Fruit fly (Drosophila melanogaster) whole organism, embryonic: ENCODE results near the gene Gs2.

Experiments
- Antp ChIP-seq: fragments of 200-800 bp; sonication (Bioruptor generic); optimal IDR thresholded peaks from 3 replicates; lab custom pipeline; 2016; ENCODE audit warnings: missing biosample characterization, missing genetic modification characterization
- B-H2 ChIP-seq: fragments of 200-800 bp; sonication (Bioruptor generic); optimal IDR thresholded peaks from 2 replicates; lab custom pipeline; 2018; ENCODE audit warnings: missing biosample characterization, mild to moderate bottlenecking, missing genetic modification characterization
- CG11504 ChIP-seq: fragments of 200-800 bp; sonication (Bioruptor generic); optimal IDR thresholded peaks from 3 replicates; lab custom pipeline; 2019; ENCODE audit warnings: missing biosample characterization, mild to moderate bottlenecking, missing genetic modification characterization, moderate library complexity
- CG15011 ChIP-seq: fragments of 200-800 bp; sonication (Bioruptor generic); optimal IDR thresholded peaks from 3 replicates; lab custom pipeline; 2018; ENCODE audit warnings: missing biosample characterization, mild to moderate bottlenecking, missing genetic modification characterization
- CG15514 ChIP-seq: fragments of 200-800 bp; sonication (Bioruptor generic); optimal IDR thresholded peaks from 3 replicates; lab custom pipeline; 2017; ENCODE audit warnings: missing biosample characterization, missing genetic modification characterization, mild to moderate bottlenecking, moderate library complexity, missing genetic modification reagents
- CG17186 ChIP-seq: fragments of 200-800 bp; sonication (Bioruptor generic); optimal IDR thresholded peaks from 3 replicates; lab custom pipeline; 2017; ENCODE audit warnings: missing biosample characterization, missing genetic modification reagents, missing genetic modification characterization
- CG17568 ChIP-seq: fragments of 200-800 bp; sonication (Bioruptor generic); optimal IDR thresholded peaks from 2 replicates; lab custom pipeline; 2018; ENCODE audit warnings: missing biosample characterization, mild to moderate bottlenecking, missing genetic modification characterization, moderate library complexity
- CG17912 ChIP-seq: fragments of 200-800 bp; sonication (Bioruptor generic); optimal IDR thresholded peaks from 2 replicates; lab custom pipeline; 2018; ENCODE audit warnings: missing biosample characterization, mild to moderate bottlenecking, missing genetic modification characterization
- CG34376 ChIP-seq: fragments of 200-800 bp; sonication (Bioruptor generic); optimal IDR thresholded peaks from 2 replicates; lab custom pipeline; 2018; ENCODE audit warnings: missing biosample characterization, mild to moderate bottlenecking, missing genetic modification characterization
- CG3726 ChIP-seq: fragments of 200-800 bp; sonication (Bioruptor generic); IDR thresholded peaks from 3 replicates; pipeline ENCODE4, ENCODE4 v1.3.6; 2022; ENCODE audit warnings: missing biosample characterization, missing genetic modification characterization
- CG42726 ChIP-seq: fragments of 200-800 bp; sonication (Bioruptor generic); IDR thresholded peaks from 2 replicates; pipeline ENCODE4 v1.3.6; 2022; ENCODE audit warnings: missing biosample characterization, missing genetic modification characterization; ENCODE audit not compliant: partially characterized antibody
- CG6683 ChIP-seq: fragments of 200-800 bp; sonication (Bioruptor generic); optimal IDR thresholded peaks from 2 replicates; lab custom pipeline; 2017; ENCODE audit warnings: missing biosample characterization, mild to moderate bottlenecking, missing genetic modification characterization, missing genetic modification reagents
- CG7357 ChIP-seq: fragments of 200-800 bp; sonication (Bioruptor generic); IDR thresholded peaks from 3 replicates; pipeline ENCODE4 v1.3.6; 2022; ENCODE audit warnings: missing biosample characterization, missing genetic modification characterization
- CG8281 ChIP-seq: fragments of 200-800 bp; sonication (Bioruptor generic); optimal IDR thresholded peaks from 2 replicates; lab custom pipeline; 2018; ENCODE audit warnings: missing biosample characterization, mild to moderate bottlenecking, missing genetic modification characterization, moderate library complexity
- CG8388 ChIP-seq: fragments of 200-800 bp; sonication (Bioruptor generic); optimal IDR thresholded peaks from 2 replicates; lab custom pipeline; 2019; ENCODE audit warnings: missing biosample characterization, mild to moderate bottlenecking, missing genetic modification characterization, moderate library complexity
- CG9876 ChIP-seq: fragments of 200-800 bp; sonication (Bioruptor generic); optimal IDR thresholded peaks from 2 replicates; lab custom pipeline; 2016; ENCODE audit warnings: missing biosample characterization, missing genetic modification characterization
- CHES-1-like ChIP-seq: fragments of 200-800 bp; sonication (Bioruptor generic); optimal IDR thresholded peaks from 2 replicates; lab custom pipeline; 2016; ENCODE audit warnings: missing biosample characterization, missing genetic modification characterization
- Dref ChIP-seq: fragments of 200-800 bp; sonication (Bioruptor generic); IDR thresholded peaks from 2 replicates; pipeline ENCODE4 v1.3.6; 2022; ENCODE audit warnings: missing biosample characterization, missing genetic modification characterization
- Hsf ChIP-seq: fragments of 200-800 bp; sonication (Bioruptor generic); optimal IDR thresholded peaks from 3 replicates; lab custom pipeline; 2016; ENCODE audit warnings: missing biosample characterization, missing genetic modification characterization
- MESR4 ChIP-seq: fragments of 200-800 bp; sonication (Bioruptor generic); optimal IDR thresholded peaks from 2 replicates; lab custom pipeline; 2018; ENCODE audit warnings: missing biosample characterization, mild to moderate bottlenecking, missing genetic modification characterization, moderate library complexity
- Med ChIP-seq: fragments of 200-800 bp; sonication (Bioruptor generic); peaks from one replicate; lab custom pipeline; 2016; ENCODE audit warnings: missing biosample characterization, missing genetic modification characterization, mild to moderate bottlenecking, inconsistent platforms, moderate library complexity
- Rx ChIP-seq: fragments of 200-800 bp; sonication (Bioruptor generic); IDR thresholded peaks from 2 replicates; pipeline ENCODE4 v1.3.6; 2022; ENCODE audit warnings: missing biosample characterization, missing genetic modification characterization
- Taf1 ChIP-seq: fragments of 200-800 bp; sonication (Bioruptor generic); IDR thresholded peaks from 2 replicates; pipeline ENCODE4 v1.3.6; 2022; ENCODE audit warnings: missing biosample characterization, missing genetic modification characterization
- Xrp1 ChIP-seq: fragments of 200-800 bp; sonication (Bioruptor generic); IDR thresholded peaks from 2 replicates; pipeline ENCODE4 v1.3.6; 2022; ENCODE audit warnings: missing biosample characterization, missing genetic modification characterization
- cg ChIP-seq: fragments of 200-800 bp; sonication (Bioruptor generic); optimal IDR thresholded peaks from 3 replicates; lab custom pipeline; 2019; ENCODE audit warnings: missing biosample characterization, mild to moderate bottlenecking, missing genetic modification characterization, moderate library complexity
- chinmo ChIP-seq: fragments of 200-800 bp; sonication (Bioruptor generic); IDR thresholded peaks from 4 replicates; pipeline ENCODE4 v1.3.6; 2022; ENCODE audit warnings: missing biosample characterization, missing genetic modification characterization; ENCODE audit not compliant: partially characterized antibody
- croc ChIP-seq: fragments of 200-800 bp; sonication (Bioruptor generic); conservative IDR thresholded peaks from 3 replicates; pipeline ENCODE4 v1.3.6; 2022; ENCODE audit warnings: missing biosample characterization, missing genetic modification characterization
- dati ChIP-seq: fragments of 200-800 bp; sonication (Bioruptor generic); IDR thresholded peaks from 2 replicates; pipeline ENCODE4 v1.3.6; 2022; ENCODE audit warnings: missing biosample characterization, missing genetic modification characterization
- dmrt99B ChIP-seq: fragments of 200-800 bp; sonication (Bioruptor generic); optimal IDR thresholded peaks from 2 replicates; lab custom pipeline; 2018; ENCODE audit warnings: missing biosample characterization, mild to moderate bottlenecking, missing genetic modification characterization, moderate library complexity
- ewg ChIP-seq: fragments of 200-800 bp; sonication (Bioruptor generic); optimal IDR thresholded peaks from 3 replicates; lab custom pipeline; 2017; ENCODE audit warnings: mild to moderate bottlenecking, missing biosample characterization, missing genetic modification reagents, missing genetic modification characterization
- grau ChIP-seq: fragments of 200-800 bp; optimal IDR thresholded peaks from 3 replicates; lab custom pipeline; 2019; ENCODE audit warnings: missing biosample characterization, mild to moderate bottlenecking, missing genetic modification characterization, moderate library complexity
- gsb ChIP-seq: fragments of 200-800 bp; sonication (Bioruptor generic); IDR thresholded peaks from 2 replicates; pipeline ENCODE4 v1.3.6; 2022; ENCODE audit warnings: missing biosample characterization, missing genetic modification characterization
- hb ChIP-seq: fragments of 200-800 bp; sonication (Bioruptor generic); IDR thresholded peaks from 3 replicates; pipeline ENCODE4 v1.3.6; 2022; ENCODE audit warnings: missing biosample characterization, missing genetic modification characterization; ENCODE audit not compliant: partially characterized antibody
- hth ChIP-seq: fragments of >200 bp; optimal IDR thresholded peaks from 2 replicates; lab custom pipeline; 2017; ENCODE audit warnings: inconsistent platforms
- klu ChIP-seq: fragments of 200-800 bp; sonication (Bioruptor generic); IDR thresholded peaks from 2 replicates; pipeline ENCODE4 v1.3.6; 2022; ENCODE audit warnings: missing biosample characterization, missing genetic modification characterization
- lilli ChIP-seq: fragments of 200-800 bp; sonication (Bioruptor generic); optimal IDR thresholded peaks from 3 replicates; lab custom pipeline; 2016; ENCODE audit warnings: missing biosample characterization, missing genetic modification characterization
- lov ChIP-seq, 2 experiments: fragments of 200-800 bp in 1 of 2; fragments of >200 bp in 1 of 2; sonication (Bioruptor generic) in 1 of 2; IDR thresholded peaks in 1 of 2; optimal IDR thresholded peaks in 1 of 2; 2 replicates in 1 of 2; 3 replicates in 1 of 2; pipeline versions ENCODE4 v1.3.6 to Lab custom; 2017 to 2022; ENCODE audit warnings: missing biosample characterization in 1 of 2, missing genetic modification characterization in 1 of 2
- pita ChIP-seq: fragments of 200-800 bp; sonication (Bioruptor generic); optimal IDR thresholded peaks from 2 replicates; lab custom pipeline; 2017; ENCODE audit warnings: missing biosample characterization, mild to moderate bottlenecking, missing genetic modification characterization
- ranshi ChIP-seq: fragments of 200-800 bp; sonication (Bioruptor generic); IDR thresholded peaks from 2 replicates; pipeline ENCODE4 v1.3.6; 2022; ENCODE audit warnings: missing biosample characterization, missing genetic modification characterization
- sc ChIP-seq, 3 experiments: fragments of >200 bp in 2 of 3; fragments of 200-800 bp in 1 of 3; sonication (Bioruptor generic) in 1 of 3; optimal IDR thresholded peaks; 2 replicates in 2 of 3; 3 replicates in 1 of 3; lab custom pipeline; 2017; ENCODE audit warnings: mild to moderate bottlenecking in 1 of 3, missing biosample characterization in 1 of 3, missing genetic modification characterization in 1 of 3, missing genetic modification reagents in 1 of 3
- sd ChIP-seq: fragments of 200-800 bp; sonication (Bioruptor generic); optimal IDR thresholded peaks from 3 replicates; lab custom pipeline; 2018; ENCODE audit warnings: missing biosample characterization, mild to moderate bottlenecking, missing genetic modification characterization, moderate library complexity
- sima ChIP-seq: fragments of 200-800 bp; sonication (Bioruptor generic); optimal IDR thresholded peaks from 2 replicates; lab custom pipeline; 2016; ENCODE audit warnings: missing biosample characterization, missing genetic modification characterization
- slp2 ChIP-seq: fragments of 200-800 bp; sonication (Bioruptor generic); optimal IDR thresholded peaks from 2 replicates; lab custom pipeline; 2016; ENCODE audit warnings: missing biosample characterization, missing genetic modification characterization
- tup ChIP-seq: fragments of 200-800 bp; sonication (Bioruptor generic); optimal IDR thresholded peaks from 2 replicates; lab custom pipeline; 2016; ENCODE audit warnings: missing biosample characterization, mild to moderate bottlenecking, missing genetic modification characterization, moderate library complexity
- unpg ChIP-seq: fragments of 200-800 bp; sonication (Bioruptor generic); optimal IDR thresholded peaks from 3 replicates; lab custom pipeline; 2018; ENCODE audit warnings: missing biosample characterization, mild to moderate bottlenecking, missing genetic modification characterization, moderate library complexity
- vfl ChIP-seq: fragments of 200-800 bp; sonication (Bioruptor generic); optimal IDR thresholded peaks from 2 replicates; lab custom pipeline; 2016; ENCODE audit warnings: missing biosample characterization, missing genetic modification characterization
- vnd ChIP-seq: fragments of 200-800 bp; sonication (Bioruptor generic); IDR thresholded peaks from 3 replicates; pipeline ENCODE4 v1.3.6; 2022; ENCODE audit warnings: missing biosample characterization, missing genetic modification characterization; ENCODE audit not compliant: partially characterized antibody
- vvl ChIP-seq: fragments of 200-800 bp; sonication (Bioruptor generic); IDR thresholded peaks from 2 replicates; pipeline ENCODE4 v1.3.6; 2022; ENCODE audit warnings: missing biosample characterization, missing genetic modification characterization

Gs2 gene

dm6 chrX:11446792-11447405 is 24.3 kb downstream of the Gs2 start (continued):
- TF ChIP-seq CG42726 (GFP tag; lab: Robert Waterston, UW): no peak
- TF ChIP-seq vnd: no peak
- peak; percentile 74 for TF ChIP-seq CG15514
- peak; percentile 96 for TF ChIP-seq grau (tag; lab: Kevin White, UChicago)
- peak; percentile 23 for TF ChIP-seq CG15011 (GFP tag; lab: Kevin White, UChicago)
- no peak for TF ChIP-seq CG8388 (GFP tag; lab: Kevin White, UChicago)
- TF ChIP-seq gsb: peak; percentile 72
- peak; percentile 65 for TF ChIP-seq CG9876 (GFP tag; lab: Kevin White, UChicago)
- TF ChIP-seq CHES-1-like: peak; percentile 79
- peak; percentile 62; the same call in 2 of the 3 replicates for TF ChIP-seq CG7357 (GFP tag; lab: Robert Waterston, UW)
- no peak for TF ChIP-seq tup (GFP tag; lab: Kevin White, UChicago)
- peak; percentile 51 for TF ChIP-seq CG17568 (GFP tag; lab: Kevin White, UChicago)
- TF ChIP-seq ranshi (GFP tag; lab: Robert Waterston, UW): peak; percentile 85
- peak; percentile 73 for TF ChIP-seq unpg (GFP tag; lab: Kevin White, UChicago)
- TF ChIP-seq dmrt99B (tag; lab: Kevin White, UChicago): peak; percentile 68
- no peak for TF ChIP-seq hth
- TF ChIP-seq vvl (GFP tag; lab: Robert Waterston, UW): peak; percentile 90
- TF ChIP-seq Med: peak; percentile 98
- peak; percentile 53 for TF ChIP-seq Antp
- TF ChIP-seq Dref (GFP tag; lab: Robert Waterston, UW): no peak
- TF ChIP-seq CG8281 (tag; lab: Kevin White, UChicago): peak; percentile 29
- peak; percentile 4 for TF ChIP-seq MESR4
- no peak for TF ChIP-seq CG17186 (GFP tag; lab: Kevin White, UChicago)
- no peak for TF ChIP-seq pita
- TF ChIP-seq ewg (GFP tag; lab: Kevin White, UChicago): peak; percentile 19
- TF ChIP-seq cg (GFP tag; lab: Kevin White, UChicago): peak; percentile 80
- no peak for TF ChIP-seq sc (optimal IDR thresholded peaks at IDR 0.05; lab: Kevin White, UChicago)
- TF ChIP-seq sc (GFP tag; optimal IDR thresholded peaks at IDR 0.05; lab: Kevin White, UChicago): no peak
- TF ChIP-seq B-H2 (GFP tag; lab: Kevin White, UChicago): peak; percentile 78
- peak; percentile 62 for TF ChIP-seq Rx (GFP tag; lab: Robert Waterston, UW)
- peak; percentile 59; the same call in 1 of the 3 replicates for TF ChIP-seq CG3726
- TF ChIP-seq Xrp1 (GFP tag; lab: Robert Waterston, UW): peak; percentile 61
- peak; percentile 54 for TF ChIP-seq CG6683 (GFP tag; lab: Kevin White, UChicago)
- TF ChIP-seq sima (GFP tag; lab: Kevin White, UChicago): no peak
- no peak for TF ChIP-seq hb (GFP tag; lab: Robert Waterston, UW)
- TF ChIP-seq CG17912 (GFP tag; lab: Kevin White, UChicago): no peak
- TF ChIP-seq klu (GFP tag; lab: Robert Waterston, UW): peak; percentile 58
- TF ChIP-seq chinmo: 0 out of 4 replicates have a peak, but pooled peaks have one; percentile 57
- peak; percentile 54 for TF ChIP-seq vfl (GFP tag; lab: Kevin White, UChicago)
- TF ChIP-seq croc (GFP tag; lab: Robert Waterston, UW): no peak; the same call in 2 of the 3 replicates
- peak; percentile 42 for TF ChIP-seq slp2 (GFP tag; lab: Kevin White, UChicago)
- peak; percentile 70 for TF ChIP-seq CG11504 (tag; lab: Kevin White, UChicago)
- TF ChIP-seq lov (optimal IDR thresholded peaks at IDR 0.05; lab: Kevin White, UChicago): no peak
- TF ChIP-seq lov (GFP tag; IDR thresholded peaks at IDR 0.05; lab: Robert Waterston, UW): 0 out of 3 replicates have a peak, but pooled peaks have one; percentile 16
- TF ChIP-seq Hsf (GFP tag; lab: Kevin White, UChicago): peak; percentile 80
- TF ChIP-seq sd (tag; lab: Kevin White, UChicago): peak; percentile 58
- TF ChIP-seq dati (GFP tag; lab: Robert Waterston, UW): peak; percentile 57; the same call in 1 of the 2 replicates
- TF ChIP-seq CG34376 (GFP tag; lab: Kevin White, UChicago): peak; percentile 61
- TF ChIP-seq Taf1 (GFP tag; lab: Robert Waterston, UW): peak; percentile 91
- TF ChIP-seq lilli: peak; percentile 95
